Worm (Caenorhabditis elegans) whole organism, L2 larva: ENCODE data around the gene unc-16.

Experiments
- C34F6.9 ChIP-seq: fragments of 150-350 bp; optimal IDR thresholded peaks from 2 replicates; lab custom pipeline; 2014; ENCODE audit warnings: missing biosample characterization, missing genetic modification characterization
- Y55F3AM.14 ChIP-seq: fragments of 200-800 bp; sonication (Bioruptor generic); optimal IDR thresholded peaks from 2 replicates; lab custom pipeline; 2018; ENCODE audit warnings: mild to moderate bottlenecking, missing genetic modification characterization, missing compliant biosample characterization
- ceh-16 ChIP-seq: fragments of 150-350 bp; optimal IDR thresholded peaks from 2 replicates; lab custom pipeline; 2014; ENCODE audit warnings: missing biosample characterization, missing genetic modification characterization
- elt-1 ChIP-seq: fragments of 150-350 bp; optimal IDR thresholded peaks from 2 replicates; lab custom pipeline; 2014; ENCODE audit warnings: missing biosample characterization, missing genetic modification characterization
- nhr-21 ChIP-seq: fragments of 150-350 bp; optimal IDR thresholded peaks from 2 replicates; lab custom pipeline; 2014; ENCODE audit warnings: missing biosample characterization, missing genetic modification characterization
- nhr-25 ChIP-seq: fragments of 150-350 bp; sonication (generic microtip); optimal IDR thresholded peaks from 3 replicates; lab custom pipeline; 2014; ENCODE audit warnings: missing biosample characterization, missing genetic modification characterization
- peb-1 ChIP-seq: fragments of 150-350 bp; optimal IDR thresholded peaks from 2 replicates; lab custom pipeline; 2014; ENCODE audit warnings: missing biosample characterization, missing genetic modification characterization
- sem-4 ChIP-seq: fragments of 150-350 bp; optimal IDR thresholded peaks from 2 replicates; lab custom pipeline; 2014; ENCODE audit warnings: missing biosample characterization, missing genetic modification reagents, missing genetic modification characterization
- sma-3 ChIP-seq: sonication (generic microtip); optimal IDR thresholded peaks from 2 replicates; lab custom pipeline; 2016; ENCODE audit warnings: missing genetic modification reagents, missing genetic modification characterization, missing compliant biosample characterization
- unc-55 ChIP-seq: fragments of 150-350 bp; sonication (generic microtip); optimal IDR thresholded peaks from 3 replicates; lab custom pipeline; 2014; ENCODE audit warnings: missing biosample characterization, missing genetic modification reagents, missing genetic modification characterization

Gene unc-16

DNA sequence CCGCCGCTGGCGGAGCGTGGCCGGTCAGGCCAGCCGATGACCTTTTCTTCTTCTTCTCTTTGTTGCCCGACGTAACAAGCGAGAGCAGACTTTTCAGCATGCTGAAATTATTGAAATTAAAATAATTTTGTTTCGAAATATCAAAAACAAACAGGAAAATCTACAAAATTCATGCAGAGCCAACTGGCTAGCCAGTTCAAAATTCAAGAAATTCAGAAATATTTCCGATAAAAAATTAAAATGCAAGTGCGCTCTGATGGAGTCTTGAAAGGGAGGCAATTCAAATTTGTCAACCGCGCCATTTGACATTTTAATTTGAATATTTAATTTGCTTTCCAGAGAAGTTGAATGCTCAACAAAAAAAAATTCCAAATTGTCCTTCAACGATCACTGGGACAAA is 54.6 kb downstream of the unc-16 start, which contains the start of gene F58A4.2:
F58A4.2 (minus strand) TSS at position 101 of the 400 bp plus-strand sequence.
- TF ChIP-seq peb-1 (tag; lab: Kevin White, UChicago) (no peak), Y55F3AM.14 (GFP tag; lab: Kevin White, UChicago) (no peak), C34F6.9 (tag; lab: Kevin White, UChicago) (no peak), unc-55 (no peak), elt-1 (tag; lab: Kevin White, UChicago) (no peak), nhr-25 (tag; lab: Kevin White, UChicago) (no peak), sma-3 (GFP tag; lab: Kevin White, UChicago) (no peak), ceh-16 (tag; lab: Kevin White, UChicago) (no peak), nhr-21 (tag; lab: Kevin White, UChicago) (no peak), sem-4 (no peak)
